Fruit fly (Drosophila melanogaster) whole organism, embryonic: ENCODE data around the gene CG31122.

Experiments
- B-H2 ChIP-seq: fragments of 200-800 bp; sonication (Bioruptor generic); optimal IDR thresholded peaks from 2 replicates; lab custom pipeline; 2018; ENCODE audit warnings: missing biosample characterization, mild to moderate bottlenecking, missing genetic modification characterization
- CG12071 ChIP-seq: fragments of 200-800 bp; sonication (Bioruptor generic); optimal IDR thresholded peaks from 3 replicates; lab custom pipeline; 2018; ENCODE audit warnings: missing biosample characterization, mild to moderate bottlenecking, missing genetic modification characterization
- CG12391 ChIP-seq: fragments of 200-800 bp; sonication (Bioruptor generic); optimal IDR thresholded peaks from 3 replicates; lab custom pipeline; 2018; ENCODE audit warnings: missing biosample characterization, mild to moderate bottlenecking, missing genetic modification characterization, moderate library complexity
- CG12769 ChIP-seq: fragments of 200-800 bp; sonication (Bioruptor generic); optimal IDR thresholded peaks from 2 replicates; lab custom pipeline; 2019; ENCODE audit warnings: missing biosample characterization, mild to moderate bottlenecking, missing genetic modification characterization, moderate library complexity
- CG14710 ChIP-seq: fragments of 200-800 bp; sonication (Bioruptor generic); optimal IDR thresholded peaks from 3 replicates; lab custom pipeline; 2019; ENCODE audit warnings: missing biosample characterization, mild to moderate bottlenecking, missing genetic modification characterization, moderate library complexity
- CG1647 ChIP-seq: fragments of 200-800 bp; sonication (Bioruptor generic); optimal IDR thresholded peaks from 3 replicates; lab custom pipeline; 2016; ENCODE audit warnings: missing biosample characterization, missing genetic modification characterization
- CG17612 ChIP-seq: fragments of 200-800 bp; sonication (Bioruptor generic); IDR thresholded peaks from 2 replicates; pipeline ENCODE4 v1.3.6; 2022; ENCODE audit warnings: missing biosample characterization, missing genetic modification characterization
- CG18011 ChIP-seq: fragments of 200-800 bp; sonication (Bioruptor generic); optimal IDR thresholded peaks from 2 replicates; lab custom pipeline; 2017; ENCODE audit warnings: missing biosample characterization, missing genetic modification characterization, mild to moderate bottlenecking, moderate library complexity, missing genotype
- CG31365 ChIP-seq: fragments of 200-800 bp; sonication (Bioruptor generic); optimal IDR thresholded peaks from 2 replicates; lab custom pipeline; 2018; ENCODE audit warnings: missing biosample characterization, mild to moderate bottlenecking, missing genetic modification characterization
- CG3163 ChIP-seq: fragments of 200-800 bp; sonication (Bioruptor generic); optimal IDR thresholded peaks from 3 replicates; lab custom pipeline; 2016; ENCODE audit warnings: missing biosample characterization, missing genetic modification characterization
- CG3995 ChIP-seq: fragments of 200-800 bp; sonication (Bioruptor generic); optimal IDR thresholded peaks from 3 replicates; lab custom pipeline; 2016; ENCODE audit warnings: missing biosample characterization, missing genetic modification characterization
- CG4328 ChIP-seq: fragments of 200-800 bp; sonication (Bioruptor generic); optimal IDR thresholded peaks from 3 replicates; lab custom pipeline; 2017; ENCODE audit warnings: missing biosample characterization, missing genetic modification reagents, missing genetic modification characterization
- CG4854 ChIP-seq: fragments of 200-800 bp; sonication (Bioruptor generic); optimal IDR thresholded peaks from 2 replicates; lab custom pipeline; 2016; ENCODE audit warnings: missing biosample characterization, missing genetic modification characterization, inconsistent platforms
- CG6254 ChIP-seq: fragments of 200-800 bp; sonication (Bioruptor generic); optimal IDR thresholded peaks from 3 replicates; lab custom pipeline; 2017; ENCODE audit warnings: mild to moderate bottlenecking, missing biosample characterization, missing genetic modification reagents, missing genetic modification characterization
- CG6654 ChIP-seq: fragments of 200-800 bp; sonication (Bioruptor generic); optimal IDR thresholded peaks from 2 replicates; lab custom pipeline; 2017; ENCODE audit warnings: missing biosample characterization, mild to moderate bottlenecking, missing genetic modification characterization
- CG7745 ChIP-seq: fragments of 200-800 bp; sonication (Bioruptor generic); optimal IDR thresholded peaks from 2 replicates; lab custom pipeline; 2018; ENCODE audit warnings: missing biosample characterization, mild to moderate bottlenecking, missing genetic modification characterization, moderate library complexity
- CG7963 ChIP-seq: fragments of 200-800 bp; sonication (Bioruptor generic); IDR thresholded peaks from 3 replicates; pipeline ENCODE4 v1.3.6; 2022; ENCODE audit warnings: missing biosample characterization, missing genetic modification characterization; ENCODE audit not compliant: partially characterized antibody
- Camta ChIP-seq: fragments of 200-800 bp; sonication (Bioruptor generic); optimal IDR thresholded peaks from 2 replicates; lab custom pipeline; 2016; ENCODE audit warnings: missing biosample characterization, missing genetic modification characterization
- Dek ChIP-seq: fragments of 200-800 bp; sonication (Bioruptor generic); optimal IDR thresholded peaks from 3 replicates; lab custom pipeline; 2019; ENCODE audit warnings: missing biosample characterization, mild to moderate bottlenecking, missing genetic modification characterization, moderate library complexity
- Dip2 ChIP-seq: fragments of 200-800 bp; sonication (Bioruptor generic); IDR thresholded peaks from 2 replicates; pipeline ENCODE4 v1.3.6; 2022; ENCODE audit warnings: missing biosample characterization, missing genetic modification characterization
- Dip3 ChIP-seq: fragments of 200-800 bp; sonication (Bioruptor generic); optimal IDR thresholded peaks from 3 replicates; lab custom pipeline; 2016; ENCODE audit warnings: missing biosample characterization, missing genetic modification characterization
- Drgx ChIP-seq: fragments of 200-800 bp; sonication (Bioruptor generic); IDR thresholded peaks from 2 replicates; pipeline ENCODE4 v1.3.6; 2022; ENCODE audit warnings: missing biosample characterization, missing genetic modification characterization
- E2f1 ChIP-seq: fragments of 200-800 bp; sonication (Bioruptor generic); IDR thresholded peaks from 2 replicates; pipeline ENCODE4 v1.3.6; 2022; ENCODE audit warnings: missing biosample characterization, missing genetic modification characterization
- Ets97D ChIP-seq: fragments of 200-800 bp; sonication (Bioruptor generic); optimal IDR thresholded peaks from 3 replicates; lab custom pipeline; 2016; ENCODE audit warnings: missing biosample characterization, missing genetic modification characterization
- Hmx ChIP-seq: fragments of 200-800 bp; sonication (Bioruptor generic); optimal IDR thresholded peaks from 2 replicates; lab custom pipeline; 2016; ENCODE audit warnings: missing biosample characterization, missing genetic modification characterization
- NFAT ChIP-seq: fragments of 200-800 bp; sonication (Bioruptor generic); IDR thresholded peaks from 2 replicates; pipeline ENCODE4 v1.3.6; 2022; ENCODE audit warnings: missing biosample characterization, missing genetic modification characterization
- Nf-YB ChIP-seq: fragments of 200-800 bp; sonication (Bioruptor generic); optimal IDR thresholded peaks from 3 replicates; lab custom pipeline; 2019; ENCODE audit warnings: missing biosample characterization, mild to moderate bottlenecking, missing genetic modification characterization, moderate library complexity
- Nf-YC ChIP-seq: fragments of 200-800 bp; optimal IDR thresholded peaks from 3 replicates; lab custom pipeline; 2019; ENCODE audit warnings: missing biosample characterization, mild to moderate bottlenecking, missing genetic modification characterization, moderate library complexity
- Sox100B ChIP-seq: fragments of 200-800 bp; sonication (Bioruptor generic); optimal IDR thresholded peaks from 3 replicates; lab custom pipeline; 2018; ENCODE audit warnings: missing biosample characterization, mild to moderate bottlenecking, missing genetic modification characterization
- Xrp1 ChIP-seq: fragments of 200-800 bp; sonication (Bioruptor generic); IDR thresholded peaks from 2 replicates; pipeline ENCODE4 v1.3.6; 2022; ENCODE audit warnings: missing biosample characterization, missing genetic modification characterization
- ab ChIP-seq: fragments of 200-800 bp; sonication (Bioruptor generic); optimal IDR thresholded peaks from 2 replicates; lab custom pipeline; 2016; ENCODE audit warnings: missing biosample characterization, missing genetic modification characterization
- al ChIP-seq: fragments of 200-800 bp; sonication (Bioruptor generic); IDR thresholded peaks from 2 replicates; pipeline ENCODE4 v1.3.6; 2022; ENCODE audit warnings: missing biosample characterization, missing genetic modification characterization
- aop ChIP-seq: fragments of 200-800 bp; sonication (Bioruptor generic); IDR thresholded peaks from 2 replicates; pipeline ENCODE4 v1.3.6; 2022; ENCODE audit warnings: missing biosample characterization, missing genetic modification characterization
- br ChIP-seq: fragments of >200 bp; optimal IDR thresholded peaks from 2 replicates; lab custom pipeline; 2017
- cato ChIP-seq: fragments of 200-800 bp; sonication (Bioruptor generic); optimal IDR thresholded peaks from 2 replicates; lab custom pipeline; 2016; ENCODE audit warnings: missing biosample characterization, missing genetic modification characterization, borderline replicate concordance
- ems ChIP-seq: fragments of 200-800 bp; sonication (Bioruptor generic); optimal IDR thresholded peaks from 3 replicates; lab custom pipeline; 2016; ENCODE audit warnings: missing biosample characterization, missing genetic modification characterization
- en ChIP-seq: fragments of 200-800 bp; sonication (Bioruptor generic); optimal IDR thresholded peaks from 2 replicates; lab custom pipeline; 2016; ENCODE audit warnings: missing biosample characterization, missing genetic modification characterization
- esg ChIP-seq: fragments of 200-800 bp; sonication (Bioruptor generic); conservative IDR thresholded peaks from 2 replicates; pipeline ENCODE4 v1.3.6; 2022; ENCODE audit warnings: missing biosample characterization, missing genetic modification characterization
- fu2 ChIP-seq: fragments of 200-800 bp; sonication (Bioruptor generic); optimal IDR thresholded peaks from 2 replicates; lab custom pipeline; 2016; ENCODE audit warnings: missing biosample characterization, missing genetic modification characterization
- gcm ChIP-seq: fragments of 200-800 bp; sonication (Bioruptor generic); optimal IDR thresholded peaks from 2 replicates; lab custom pipeline; 2019; ENCODE audit warnings: missing biosample characterization, mild to moderate bottlenecking, missing genetic modification characterization, moderate library complexity
- inv ChIP-seq: fragments of 200-800 bp; sonication (Bioruptor generic); IDR thresholded peaks from 2 replicates; pipeline ENCODE4 v1.3.6; 2022; ENCODE audit warnings: missing biosample characterization, missing genetic modification characterization; ENCODE audit not compliant: partially characterized antibody
- jing ChIP-seq: fragments of 200-800 bp; sonication (Bioruptor generic); optimal IDR thresholded peaks from 2 replicates; lab custom pipeline; 2018; ENCODE audit warnings: missing biosample characterization, mild to moderate bottlenecking, missing genetic modification characterization
- kah ChIP-seq: fragments of 200-800 bp; sonication (Bioruptor generic); optimal IDR thresholded peaks from 2 replicates; lab custom pipeline; 2018; ENCODE audit warnings: missing biosample characterization, mild to moderate bottlenecking, missing genetic modification characterization
- lilli ChIP-seq: fragments of 200-800 bp; sonication (Bioruptor generic); optimal IDR thresholded peaks from 3 replicates; lab custom pipeline; 2016; ENCODE audit warnings: missing biosample characterization, missing genetic modification characterization
- oc ChIP-seq: fragments of 200-800 bp; sonication (Bioruptor generic); optimal IDR thresholded peaks from 2 replicates; lab custom pipeline; 2018; ENCODE audit warnings: missing biosample characterization, mild to moderate bottlenecking, missing genetic modification characterization, moderate library complexity
- pb ChIP-seq: fragments of 200-800 bp; sonication (Bioruptor generic); optimal IDR thresholded peaks from 3 replicates; lab custom pipeline; 2016; ENCODE audit warnings: missing biosample characterization, missing genetic modification characterization
- tin ChIP-seq: fragments of 200-800 bp; sonication (Bioruptor generic); optimal IDR thresholded peaks from 3 replicates; lab custom pipeline; 2016; ENCODE audit warnings: missing biosample characterization, missing genetic modification characterization
- tna ChIP-seq: fragments of 200-800 bp; sonication (Bioruptor generic); IDR thresholded peaks from 2 replicates; pipeline ENCODE4 v1.3.6; 2022; ENCODE audit warnings: missing biosample characterization, missing genetic modification characterization; ENCODE audit not compliant: partially characterized antibody
- zen ChIP-seq: fragments of 200-800 bp; sonication (Bioruptor generic); optimal IDR thresholded peaks from 3 replicates; lab custom pipeline; 2018; ENCODE audit warnings: missing biosample characterization, mild to moderate bottlenecking, missing genetic modification characterization, moderate library complexity

CG31122 gene

DNA sequence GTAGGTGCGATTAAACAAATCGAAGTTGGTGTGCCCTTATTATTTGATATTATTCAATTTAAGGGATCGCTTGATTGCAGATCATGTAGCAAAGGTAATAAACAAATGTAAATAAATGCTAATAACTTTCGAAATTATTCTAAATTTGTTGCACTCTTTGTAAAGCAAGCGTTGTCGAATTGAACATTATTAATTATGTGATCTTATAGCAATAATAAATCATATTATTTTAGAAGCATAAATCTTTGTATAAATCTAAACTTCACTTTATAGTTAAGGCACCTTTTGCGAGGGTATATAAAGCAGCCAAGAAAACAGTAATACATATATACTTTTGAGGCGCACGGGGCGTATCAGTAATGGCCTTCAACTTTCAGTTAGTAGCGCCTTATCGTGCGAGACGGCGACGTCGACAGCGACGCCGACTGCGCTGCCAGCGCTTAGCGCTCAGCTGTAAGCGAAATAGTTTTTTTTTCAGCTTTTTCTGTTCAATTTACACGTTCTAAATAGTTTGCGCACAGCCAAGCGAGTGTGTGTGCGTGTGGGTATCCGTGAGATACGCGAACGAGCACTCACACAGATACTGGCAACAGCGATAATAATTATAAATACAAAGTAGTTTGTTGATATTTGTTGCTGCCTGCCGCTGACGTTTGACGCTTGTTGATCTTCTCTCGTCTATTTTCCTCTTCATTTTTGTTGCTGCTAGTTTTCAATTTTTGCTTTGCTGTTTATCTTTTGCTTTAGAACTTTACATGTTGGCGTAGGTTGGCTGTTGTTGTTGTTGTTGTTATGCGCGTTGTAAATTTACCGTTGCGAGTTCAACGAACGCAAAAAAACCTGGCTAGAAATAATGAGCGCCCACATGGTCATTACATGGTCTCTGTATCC lies 26.4 kb upstream of the CG31122 start (continued):
- TF ChIP-seq en (GFP tag; lab: Kevin White, UChicago) (peak; percentile 31), Dip2 (no peak), ems (GFP tag; lab: Kevin White, UChicago) (no peak), Nf-YC (no peak), CG6254 (GFP tag; lab: Kevin White, UChicago) (peak; percentile 34), CG7963 (GFP tag; lab: Robert Waterston, UW) (no peak), aop (no peak), CG3163 (GFP tag; lab: Kevin White, UChicago) (peak; percentile 47), inv (GFP tag; lab: Robert Waterston, UW) (no peak), kah (GFP tag; lab: Kevin White, UChicago) (no peak), Dek (tag; lab: Kevin White, UChicago) (peak; percentile 54), CG4854 (GFP tag; lab: Kevin White, UChicago) (peak; percentile 13), Ets97D (GFP tag; lab: Kevin White, UChicago) (no peak), gcm (GFP tag; lab: Kevin White, UChicago) (no peak), Sox100B (peak; percentile 48), CG1647 (GFP tag; lab: Kevin White, UChicago) (peak; percentile 34), oc (no peak), Nf-YB (peak; percentile 14), CG14710 (tag; lab: Kevin White, UChicago) (no peak), CG31365 (tag; lab: Kevin White, UChicago) (peak; percentile 47), Hmx (GFP tag; lab: Kevin White, UChicago) (no peak), CG4328 (GFP tag; lab: Kevin White, UChicago) (peak; percentile 71), zen (tag; lab: Kevin White, UChicago) (peak; percentile 2), fu2 (GFP tag; lab: Kevin White, UChicago) (no peak), CG17612 (no peak), Camta (GFP tag; lab: Kevin White, UChicago) (peak; percentile 35), B-H2 (peak; percentile 70), CG7745 (tag; lab: Kevin White, UChicago) (no peak), Xrp1 (GFP tag; lab: Robert Waterston, UW) (peak; percentile 70), pb (GFP tag; lab: Kevin White, UChicago) (no peak), lilli (GFP tag; lab: Kevin White, UChicago) (peak; percentile 52), Dip3 (no peak), al (GFP tag; lab: Robert Waterston, UW) (peak; percentile 32; the same call in 1 of the 2 replicates), CG12071 (GFP tag; lab: Kevin White, UChicago) (peak; percentile 58), CG18011 (GFP tag; lab: Kevin White, UChicago) (peak; percentile 3), tin (GFP tag; lab: Kevin White, UChicago) (no peak), CG12769 (tag; lab: Kevin White, UChicago) (peak; percentile 55), CG3995 (no peak), CG6654 (no peak), E2f1 (peak; percentile 14), cato (GFP tag; lab: Kevin White, UChicago) (no peak), CG12391 (peak; percentile 52), NFAT (GFP tag; lab: Robert Waterston, UW) (peak; percentile 38; the same call in 1 of the 2 replicates), jing (no peak), tna (no peak), Drgx (GFP tag; lab: Robert Waterston, UW) (peak; percentile 18; the same call in 1 of the 2 replicates), ab (GFP tag; lab: Kevin White, UChicago) (no peak), br (lab: Kevin White, UChicago) (no peak), esg (GFP tag; lab: Robert Waterston, UW) (peak; percentile 22; the same call in 1 of the 2 replicates)
